Worm (Caenorhabditis elegans) whole organism, L2 larva: ENCODE measurements around the gene ubh-4.

Experiments used
- F13H6.1 ChIP-seq: sonication (generic microtip); optimal IDR thresholded peaks from 2 replicates; lab custom pipeline; 2016; ENCODE audit warnings: missing genetic modification characterization, missing compliant biosample characterization
- aly-2 ChIP-seq: fragments of 150-350 bp; optimal IDR thresholded peaks from 2 replicates; lab custom pipeline; 2014; ENCODE audit warnings: missing biosample characterization, missing genetic modification characterization
- ama-1 ChIP-seq: fragments of 150-350 bp; optimal IDR thresholded peaks from 2 replicates; lab custom pipeline; 2018; ENCODE audit warnings: inconsistent platforms
- ceh-82 ChIP-seq: fragments of 150-350 bp; optimal IDR thresholded peaks from 2 replicates; lab custom pipeline; 2014; ENCODE audit warnings: missing biosample characterization, missing genetic modification characterization
- elt-1 ChIP-seq: fragments of 150-350 bp; optimal IDR thresholded peaks from 2 replicates; lab custom pipeline; 2014; ENCODE audit warnings: missing biosample characterization, missing genetic modification characterization
- lin-13 ChIP-seq: fragments of 150-350 bp; optimal IDR thresholded peaks from 2 replicates; lab custom pipeline; 2014; ENCODE audit warnings: missing biosample characterization, missing genetic modification reagents, missing genetic modification characterization
- mdl-1 ChIP-seq, 2 experiments: fragments of 150-350 bp in 1 of 2; sonication (generic microtip) in 1 of 2; optimal IDR thresholded peaks; 2 replicates each; lab custom pipeline; 2017; ENCODE audit warnings: missing biosample characterization in 2 of 2, missing genetic modification characterization in 2 of 2
- nhr-129 ChIP-seq: fragments of 150-350 bp; optimal IDR thresholded peaks from 2 replicates; lab custom pipeline; 2014; ENCODE audit warnings: missing biosample characterization, missing genetic modification characterization
- nhr-77 ChIP-seq: fragments of 150-350 bp; optimal IDR thresholded peaks from 2 replicates; lab custom pipeline; 2014; ENCODE audit warnings: missing biosample characterization, missing genetic modification characterization
- sem-4 ChIP-seq: fragments of 150-350 bp; optimal IDR thresholded peaks from 2 replicates; lab custom pipeline; 2014; ENCODE audit warnings: missing biosample characterization, missing genetic modification reagents, missing genetic modification characterization
- snpc-4 ChIP-seq: fragments of 150-350 bp; optimal IDR thresholded peaks from 2 replicates; lab custom pipeline; 2014; ENCODE audit warnings: missing biosample characterization, missing genetic modification characterization
- unc-55 ChIP-seq: fragments of 150-350 bp; sonication (generic microtip); optimal IDR thresholded peaks from 3 replicates; lab custom pipeline; 2014; ENCODE audit warnings: missing biosample characterization, missing genetic modification reagents, missing genetic modification characterization
- zag-1 ChIP-seq: fragments of 150-350 bp; optimal IDR thresholded peaks from 2 replicates; lab custom pipeline; 2014; ENCODE audit warnings: missing biosample characterization, missing genetic modification characterization

DNA sequence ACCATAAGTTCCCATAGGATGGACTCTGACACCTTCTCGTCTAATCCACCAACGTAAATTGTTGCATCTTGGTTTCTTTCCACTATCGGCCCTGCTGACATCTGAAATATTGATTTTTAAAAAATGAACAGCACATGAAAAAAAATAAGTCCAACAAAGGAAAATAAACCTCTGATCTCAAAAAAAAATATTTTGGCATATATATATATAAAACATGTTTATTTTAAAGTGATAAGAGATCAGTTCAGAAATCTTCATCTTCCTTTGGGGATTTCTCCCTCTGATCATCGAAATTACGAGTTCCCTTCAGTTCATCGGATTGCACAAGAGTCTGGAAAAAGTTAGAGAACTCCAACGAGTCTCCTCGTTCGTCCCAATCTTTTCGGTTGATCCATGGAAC lies 3.7 kb downstream of the ubh-4 start, which contains the start of gene sap-49:
- TF ChIP-seq nhr-129 (tag; lab: Kevin White, UChicago) (no peak), F13H6.1 (tag; lab: Kevin White, UChicago) (no peak), aly-2 (tag; lab: Kevin White, UChicago) (no peak), unc-55 (GFP tag; lab: Kevin White, UChicago) (no peak), snpc-4 (tag; lab: Kevin White, UChicago) (no peak), ama-1 (no peak), sem-4 (no peak), mdl-1 (tag; optimal IDR thresholded peaks at IDR 0.05; lab: Kevin White, UChicago) (no peak), lin-13 (GFP tag; lab: Kevin White, UChicago) (no peak), ceh-82 (tag; lab: Kevin White, UChicago) (no peak), elt-1 (no peak), zag-1 (tag; lab: Kevin White, UChicago) (no peak), nhr-77 (tag; lab: Kevin White, UChicago) (no peak)
